Worm (Caenorhabditis elegans) whole organism, L1 larva: ENCODE data around the gene lin-36.

ENCODE experiments used
- C16A3.4 ChIP-seq: fragments of 150-350 bp; optimal IDR thresholded peaks from 2 replicates; lab custom pipeline; 2014; ENCODE audit warnings: missing biosample characterization, missing genetic modification characterization
- C34B4.2 ChIP-seq: sonication (generic microtip); optimal IDR thresholded peaks from 2 replicates; lab custom pipeline; 2017; ENCODE audit warnings: mild to moderate bottlenecking, missing genetic modification characterization, missing compliant biosample characterization
- alr-1 ChIP-seq: fragments of 200-800 bp; sonication (Bioruptor generic); optimal IDR thresholded peaks from 2 replicates; lab custom pipeline; 2018; ENCODE audit warnings: borderline replicate concordance, mild to moderate bottlenecking, missing genetic modification characterization, missing compliant biosample characterization
- aly-2 ChIP-seq: fragments of 150-350 bp; optimal IDR thresholded peaks from 2 replicates; lab custom pipeline; 2014; ENCODE audit warnings: missing biosample characterization, missing genetic modification characterization
- ama-1 ChIP-seq: fragments of 150-350 bp; optimal IDR thresholded peaks from 2 replicates; lab custom pipeline; 2014
- blmp-1 ChIP-seq: fragments of 150-350 bp; optimal IDR thresholded peaks from 2 replicates; lab custom pipeline; 2014; ENCODE audit warnings: missing biosample characterization, missing genetic modification characterization
- ceh-63 ChIP-seq: fragments of 200-800 bp; sonication (Bioruptor generic); optimal IDR thresholded peaks from 2 replicates; lab custom pipeline; 2018; ENCODE audit warnings: mild to moderate bottlenecking, missing genetic modification characterization, missing compliant biosample characterization
- ceh-88 ChIP-seq: fragments of 200-800 bp; sonication (Bioruptor generic); IDR thresholded peaks from 2 replicates; pipeline ENCODE4 v1.3.6; 2022; ENCODE audit warnings: missing genetic modification characterization, missing compliant biosample characterization
- ceh-90 ChIP-seq: sonication (generic microtip); optimal IDR thresholded peaks from 2 replicates; lab custom pipeline; 2016; ENCODE audit warnings: missing genetic modification characterization, missing compliant biosample characterization
- dsc-1 ChIP-seq: sonication (generic microtip); optimal IDR thresholded peaks from 2 replicates; lab custom pipeline; 2016; ENCODE audit warnings: mild to moderate bottlenecking, missing genetic modification characterization, missing compliant biosample characterization
- efl-1 ChIP-seq, 4 experiments: fragments of 150-350 bp; optimal IDR thresholded peaks in 3 of 4; peaks in 1 of 4; 1 replicate in 1 of 4; 2 replicates in 3 of 4; lab custom pipeline; 2014; ENCODE audit warnings: missing biosample characterization in 2 of 4, missing genetic modification characterization in 2 of 4, missing genetic modification reagents in 2 of 4
- efl-3 ChIP-seq: fragments of 200-800 bp; sonication (Bioruptor generic); optimal IDR thresholded peaks from 2 replicates; lab custom pipeline; 2018; ENCODE audit warnings: mild to moderate bottlenecking, missing genetic modification characterization, missing compliant biosample characterization
- egl-13 ChIP-seq: sonication (generic microtip); optimal IDR thresholded peaks from 2 replicates; lab custom pipeline; 2016; ENCODE audit warnings: missing genotype, missing genetic modification reagents, missing genetic modification characterization, missing compliant biosample characterization
- elt-3 ChIP-seq, 6 experiments: fragments of 150-350 bp in 1 of 6; sonication (generic microtip); optimal IDR thresholded peaks; 2 replicates each; lab custom pipeline; 2017 to 2018; ENCODE audit warnings: missing biosample characterization in 6 of 6, missing genetic modification characterization in 6 of 6, inconsistent platforms in 1 of 6
- fkh-10 ChIP-seq: sonication (generic microtip); optimal IDR thresholded peaks from 2 replicates; lab custom pipeline; 2017; ENCODE audit warnings: missing biosample characterization, missing genetic modification reagents, missing genetic modification characterization
- fkh-4 ChIP-seq: sonication (generic microtip); optimal IDR thresholded peaks from 2 replicates; lab custom pipeline; 2016; ENCODE audit warnings: missing compliant biosample characterization, missing genetic modification characterization, borderline replicate concordance
- fos-1 ChIP-seq: fragments of 150-350 bp; optimal IDR thresholded peaks from 2 replicates; lab custom pipeline; 2014; ENCODE audit warnings: missing biosample characterization, missing genetic modification characterization
- hlh-17 ChIP-seq: fragments of 200-800 bp; sonication (Bioruptor generic); optimal IDR thresholded peaks from 2 replicates; lab custom pipeline; 2018; ENCODE audit warnings: missing genetic modification characterization, mild to moderate bottlenecking, missing compliant biosample characterization, moderate library complexity, borderline replicate concordance
- hpl-2 ChIP-seq: fragments of 150-350 bp; optimal IDR thresholded peaks from 2 replicates; lab custom pipeline; 2014; ENCODE audit warnings: missing biosample characterization, missing genetic modification reagents, missing genetic modification characterization
- jun-1 ChIP-seq: fragments of 150-350 bp; optimal IDR thresholded peaks from 2 replicates; lab custom pipeline; 2014; ENCODE audit warnings: missing biosample characterization, missing genetic modification reagents, missing genetic modification characterization
- lin-13 ChIP-seq: fragments of 150-350 bp; optimal IDR thresholded peaks from 2 replicates; lab custom pipeline; 2014; ENCODE audit warnings: missing biosample characterization, missing genetic modification reagents, missing genetic modification characterization
- lin-14 ChIP-seq: fragments of 200-800 bp; sonication (Bioruptor generic); optimal IDR thresholded peaks from 2 replicates; lab custom pipeline; 2018; ENCODE audit warnings: mild to moderate bottlenecking, missing genetic modification characterization, moderate library complexity, missing compliant biosample characterization
- lin-15B ChIP-seq: fragments of 150-350 bp; sonication (generic microtip); optimal IDR thresholded peaks from 3 replicates; lab custom pipeline; 2014; ENCODE audit warnings: missing biosample characterization, missing genetic modification characterization
- lin-35 ChIP-seq, 2 experiments: fragments of 150-350 bp; optimal IDR thresholded peaks; 2 replicates each; lab custom pipeline; 2014; ENCODE audit warnings: missing biosample characterization in 2 of 2, missing genetic modification characterization in 2 of 2, missing genetic modification reagents in 2 of 2
- lir-3 ChIP-seq: sonication (generic microtip); optimal IDR thresholded peaks from 2 replicates; lab custom pipeline; 2016; ENCODE audit warnings: mild to moderate bottlenecking, missing genetic modification characterization, moderate library complexity, missing compliant biosample characterization; ENCODE audit not compliant: poor library complexity
- lsy-2 ChIP-seq, 2 experiments: fragments of 150-350 bp; optimal IDR thresholded peaks; 2 replicates each; lab custom pipeline; 2014; ENCODE audit warnings: missing biosample characterization in 2 of 2, missing genetic modification characterization in 2 of 2
- mab-9 ChIP-seq: fragments of 200-800 bp; sonication (Bioruptor generic); IDR thresholded peaks from 2 replicates; pipeline ENCODE4 v1.3.6; 2022; ENCODE audit warnings: missing genetic modification reagents, missing genetic modification characterization, missing compliant biosample characterization
- mef-2 ChIP-seq: fragments of 150-350 bp; optimal IDR thresholded peaks from 2 replicates; lab custom pipeline; 2014; ENCODE audit warnings: missing biosample characterization, missing genetic modification characterization
- nhr-19 ChIP-seq: fragments of 200-800 bp; sonication (Bioruptor generic); conservative IDR thresholded peaks from 2 replicates; pipeline ENCODE4 v1.3.6; 2022; ENCODE audit warnings: missing genetic modification characterization, missing compliant biosample characterization
- nhr-20 ChIP-seq: sonication (generic microtip); optimal IDR thresholded peaks from 2 replicates; lab custom pipeline; 2016; ENCODE audit warnings: mild to moderate bottlenecking, missing genetic modification characterization, missing compliant biosample characterization
- nhr-28 ChIP-seq: fragments of 150-350 bp; optimal IDR thresholded peaks from 2 replicates; lab custom pipeline; 2014; ENCODE audit warnings: missing biosample characterization, missing genetic modification characterization
- nhr-47 ChIP-seq: sonication (generic microtip); optimal IDR thresholded peaks from 2 replicates; lab custom pipeline; 2016; ENCODE audit warnings: mild to moderate bottlenecking, missing genetic modification characterization, moderate library complexity, missing compliant biosample characterization
- nhr-76 ChIP-seq: sonication (generic microtip); optimal IDR thresholded peaks from 2 replicates; lab custom pipeline; 2017; ENCODE audit warnings: missing biosample characterization, missing genetic modification characterization
- pag-3 ChIP-seq: sonication (generic microtip); optimal IDR thresholded peaks from 2 replicates; lab custom pipeline; 2017; ENCODE audit warnings: missing genetic modification characterization, mild to moderate bottlenecking, missing compliant biosample characterization, antibody characterized with exemption, borderline replicate concordance; ENCODE audit not compliant: insufficient read depth
- pqm-1 ChIP-seq: sonication (generic microtip); optimal IDR thresholded peaks from 3 replicates; lab custom pipeline; 2017; ENCODE audit warnings: missing biosample characterization, missing genetic modification characterization
- rnt-1 ChIP-seq: sonication (generic microtip); optimal IDR thresholded peaks from 2 replicates; lab custom pipeline; 2016; ENCODE audit warnings: mild to moderate bottlenecking, missing genetic modification characterization, moderate library complexity, missing compliant biosample characterization
- skn-1 ChIP-seq: fragments of 150-350 bp; optimal IDR thresholded peaks from 2 replicates; lab custom pipeline; 2014; ENCODE audit warnings: missing biosample characterization, missing genetic modification characterization
- snpc-4 ChIP-seq: fragments of 150-350 bp; optimal IDR thresholded peaks from 2 replicates; lab custom pipeline; 2014; ENCODE audit warnings: missing biosample characterization, missing genetic modification characterization
- snu-23 ChIP-seq: sonication (generic microtip); optimal IDR thresholded peaks from 2 replicates; lab custom pipeline; 2016; ENCODE audit warnings: missing genetic modification characterization, missing compliant biosample characterization
- sox-4 ChIP-seq: sonication (generic microtip); optimal IDR thresholded peaks from 2 replicates; lab custom pipeline; 2016; ENCODE audit warnings: missing genetic modification characterization, missing compliant biosample characterization
- swsn-7 ChIP-seq: sonication (generic microtip); optimal IDR thresholded peaks from 2 replicates; lab custom pipeline; 2016; ENCODE audit warnings: missing genetic modification characterization, missing compliant biosample characterization
- unc-130 ChIP-seq: fragments of 150-350 bp; optimal IDR thresholded peaks from 2 replicates; lab custom pipeline; 2017; ENCODE audit warnings: missing biosample characterization, missing genetic modification characterization, inconsistent platforms
- unc-30 ChIP-seq: sonication (generic microtip); optimal IDR thresholded peaks from 2 replicates; lab custom pipeline; 2017; ENCODE audit warnings: missing biosample characterization, missing genetic modification characterization
- vab-15 ChIP-seq: sonication (generic microtip); optimal IDR thresholded peaks from 2 replicates; lab custom pipeline; 2017; ENCODE audit warnings: missing genotype, mild to moderate bottlenecking, missing genetic modification characterization, missing compliant biosample characterization
- zag-1 ChIP-seq: fragments of 150-350 bp; optimal IDR thresholded peaks from 2 replicates; lab custom pipeline; 2014; ENCODE audit warnings: missing biosample characterization, missing genetic modification characterization
- zip-4 ChIP-seq: fragments of 200-800 bp; sonication (Bioruptor generic); optimal IDR thresholded peaks from 2 replicates; lab custom pipeline; 2018; ENCODE audit warnings: mild to moderate bottlenecking, missing genetic modification characterization, moderate library complexity, missing compliant biosample characterization
- ztf-11 ChIP-seq, 2 experiments: sonication (generic microtip); optimal IDR thresholded peaks; 2 replicates each; lab custom pipeline; 2016 to 2017; ENCODE audit warnings: missing genetic modification characterization in 2 of 2, missing biosample characterization in 1 of 2, missing compliant biosample characterization in 1 of 2

lin-36 gene

ce11 chrIII:8020823-8021332, at the start of gene lin-36 (continued):
- TF ChIP-seq alr-1 (tag; lab: Kevin White, UChicago), result no peak
- TF ChIP-seq nhr-47 (tag; lab: Kevin White, UChicago), result peak; percentile 86
- no peak for TF ChIP-seq unc-30 (tag; lab: Kevin White, UChicago)
- no peak for TF ChIP-seq ama-1 (lab: Kevin White, UChicago)
- peak; percentile 90 for TF ChIP-seq lin-14 (GFP tag; lab: Kevin White, UChicago)
- no peak for TF ChIP-seq mef-2 (tag; lab: Kevin White, UChicago)
- TF ChIP-seq ceh-90, result no peak
- TF ChIP-seq skn-1 (tag; lab: Kevin White, UChicago), result peak; percentile 82
- TF ChIP-seq zip-4 (GFP tag; lab: Kevin White, UChicago), result peak; percentile 38
- peak; percentile 76 for TF ChIP-seq nhr-20
- TF ChIP-seq jun-1 (tag; lab: Kevin White, UChicago), result peak; percentile 79
- peak; percentile 83 for TF ChIP-seq lin-13
- peak; percentile 86 to 91 for TF ChIP-seq efl-1 (optimal IDR thresholded peaks at IDR 0.05; lab: Kevin White, UChicago)
- TF ChIP-seq efl-1 (GFP tag; optimal IDR thresholded peaks at IDR 0.05 in 1 of 2; lab: Kevin White, UChicago), result peak; percentile 87 to 99
- TF ChIP-seq unc-130 (tag; lab: Kevin White, UChicago), result peak; percentile 73
- TF ChIP-seq ceh-63 (GFP tag; lab: Kevin White, UChicago), result no peak
- TF ChIP-seq ztf-11 (tag; optimal IDR thresholded peaks at IDR 0.05; lab: Kevin White, UChicago), result peak in 1 of 2 experiments; percentile 76
- no peak for TF ChIP-seq pag-3 (tag; lab: Kevin White, UChicago)
- TF ChIP-seq fos-1 (tag; lab: Kevin White, UChicago), result peak; percentile 71
- no peak for TF ChIP-seq fkh-10
- TF ChIP-seq blmp-1 (tag; lab: Kevin White, UChicago), result peak; percentile 67
- TF ChIP-seq nhr-76, result no peak
- peak; percentile 85 for TF ChIP-seq swsn-7 (tag; lab: Kevin White, UChicago)
- TF ChIP-seq egl-13 (tag; lab: Kevin White, UChicago), result peak; percentile 44
- peak; percentile 81 for TF ChIP-seq C16A3.4 (tag; lab: Kevin White, UChicago)
- peak; percentile 19; the same call in 1 of the 2 replicates for TF ChIP-seq ceh-88 (GFP tag; lab: Robert Waterston, UW)
- peak; percentile 85 to 94 for TF ChIP-seq lin-35 (GFP tag; optimal IDR thresholded peaks at IDR 0.05; lab: Kevin White, UChicago)
- TF ChIP-seq lin-15B (tag; lab: Kevin White, UChicago), result peak; percentile 80
- TF ChIP-seq hlh-17 (GFP tag; lab: Kevin White, UChicago), result no peak
- TF ChIP-seq aly-2 (tag; lab: Kevin White, UChicago), result no peak
- no peak for TF ChIP-seq nhr-28
- TF ChIP-seq hpl-2 (GFP tag; lab: Kevin White, UChicago), result no peak

ce11 chrIII:8069206-8069605, 48.5 kb upstream of the lin-36 start:
- TF ChIP-seq nhr-19 (GFP tag; lab: Robert Waterston, UW) (0 out of 2 replicates have a peak, but pooled peaks have one; percentile 11), zag-1 (no peak), lsy-2 (tag; optimal IDR thresholded peaks at IDR 0.05; lab: Kevin White, UChicago) (peak in 1 of 2 experiments; percentile 12), rnt-1 (tag; lab: Kevin White, UChicago) (peak; percentile 36), snu-23 (GFP tag; lab: Kevin White, UChicago) (no peak), snpc-4 (tag; lab: Kevin White, UChicago) (peak; percentile 5), efl-1 (optimal IDR thresholded peaks at IDR 0.05; lab: Kevin White, UChicago) (peak in 1 of 2 experiments; percentile 15), efl-1 (GFP tag; optimal IDR thresholded peaks at IDR 0.05 in 1 of 2; lab: Kevin White, UChicago) (no peak)
- TF ChIP-seq, all 84 proteins: peak for 5

ce11 chrIII:8067798-8068197, 47.1 kb upstream of the lin-36 start:
- no peak for TF ChIP-seq efl-3 (GFP tag; lab: Kevin White, UChicago)
- TF ChIP-seq sox-4 (tag; lab: Kevin White, UChicago), result no peak
- TF ChIP-seq elt-3 (tag; optimal IDR thresholded peaks at IDR 0.05; lab: Kevin White, UChicago), result no peak
- no peak for TF ChIP-seq lin-15B (tag; lab: Kevin White, UChicago)
- TF ChIP-seq dsc-1 (tag; lab: Kevin White, UChicago), result no peak
- no peak for TF ChIP-seq C34B4.2
- no peak for TF ChIP-seq fkh-4
- TF ChIP-seq vab-15 (tag; lab: Kevin White, UChicago), result no peak
- no peak for TF ChIP-seq lir-3 (tag; lab: Kevin White, UChicago)
- no peak for TF ChIP-seq pqm-1 (tag; lab: Kevin White, UChicago)
- no peak for TF ChIP-seq mab-9 (GFP tag; lab: Robert Waterston, UW)
- TF ChIP-seq nhr-47 (tag; lab: Kevin White, UChicago), result no peak
- TF ChIP-seq alr-1 (tag; lab: Kevin White, UChicago), result no peak
- TF ChIP-seq lsy-2 (tag; optimal IDR thresholded peaks at IDR 0.05; lab: Kevin White, UChicago), result no peak
